Fruit fly (Drosophila melanogaster): Measurements from ENCODE around the gene rpr.

The rpr gene

dm6 chr3L:18398264-18398735 lies at the start of gene rpr (continued):
- peak; percentile 14 for TF ChIP-seq CG18262 (tag; optimal IDR thresholded peaks at IDR 0.05)
- TF ChIP-seq Oli (tag; optimal IDR thresholded peaks at IDR 0.05), result no peak
- peak; percentile 71 for TF ChIP-seq Deaf1 (tag; optimal IDR thresholded peaks at IDR 0.05)
- TF ChIP-seq CG1024 (GFP tag; IDR thresholded peaks at IDR 0.05), result no peak
- peak in 1 of 2 experiments; percentile 29 for TF ChIP-seq chif (GFP tag; optimal IDR thresholded peaks at IDR 0.05)
- peak; percentile 67; the same call in 2 of the 3 replicates for TF ChIP-seq Opbp (GFP tag; IDR thresholded peaks at IDR 0.05; ENCODE audit: partially characterized antibody)
- no peak for TF ChIP-seq Bgb (GFP tag; IDR thresholded peaks at IDR 0.05; ENCODE audit: partially characterized antibody)
- peak; percentile 14; the same call in 1 of the 2 replicates for TF ChIP-seq CG31441 (GFP tag; IDR thresholded peaks at IDR 0.05)
- TF ChIP-seq Dip3 (GFP tag; optimal IDR thresholded peaks at IDR 0.05), result no peak
- peak; percentile 39 for TF ChIP-seq HLHmδ (GFP tag; optimal IDR thresholded peaks at IDR 0.05)
- no peak for TF ChIP-seq nau (GFP tag; optimal IDR thresholded peaks at IDR 0.05)
- TF ChIP-seq stc (GFP tag; IDR thresholded peaks at IDR 0.05), result peak; percentile 55; the same call in 1 of the 2 replicates
- peak; percentile 80 for TF ChIP-seq nerfin-1 (tag; optimal IDR thresholded peaks at IDR 0.05)
- TF ChIP-seq onecut (GFP tag; IDR thresholded peaks at IDR 0.05), result peak; percentile 34; the same call in 1 of the 2 replicates
- TF ChIP-seq tx (GFP tag; optimal IDR thresholded peaks at IDR 0.05), result no peak
- no peak for TF ChIP-seq sima (GFP tag; optimal IDR thresholded peaks at IDR 0.05)
- TF ChIP-seq pb (GFP tag; optimal IDR thresholded peaks at IDR 0.05), result no peak
- TF ChIP-seq CG33557 (GFP tag; optimal IDR thresholded peaks at IDR 0.05), result peak; percentile 51
- TF ChIP-seq Atf-2 (GFP tag; optimal IDR thresholded peaks at IDR 0.05), result no peak
- no peak for TF ChIP-seq ind (GFP tag; optimal IDR thresholded peaks at IDR 0.05)
- TF ChIP-seq oc (tag; optimal IDR thresholded peaks at IDR 0.05), result peak; percentile 26
- TF ChIP-seq CG11398 (GFP tag; optimal IDR thresholded peaks at IDR 0.05), result peak; percentile 20
- TF ChIP-seq Fer3 (tag; optimal IDR thresholded peaks at IDR 0.05), result no peak
- TF ChIP-seq chm (GFP tag; IDR thresholded peaks at IDR 0.05), result peak; percentile 66
- TF ChIP-seq seq (GFP tag; IDR thresholded peaks at IDR 0.05), result peak; percentile 74
- no peak; the same call in 2 of the 3 replicates for TF ChIP-seq CG16813 (GFP tag; IDR thresholded peaks at IDR 0.05; ENCODE audit: partially characterized antibody)
- TF ChIP-seq CG31224 (GFP tag; IDR thresholded peaks at IDR 0.05), result 0 out of 2 replicates have a peak, but pooled peaks have one; percentile 20
- no peak for TF ChIP-seq CG10543 (GFP tag; optimal IDR thresholded peaks at IDR 0.05)
- TF ChIP-seq jumu (GFP tag; optimal IDR thresholded peaks at IDR 0.05), result no peak
- TF ChIP-seq CG10979 (tag; optimal IDR thresholded peaks at IDR 0.05), result peak; percentile 11
- TF ChIP-seq tll (GFP tag; optimal IDR thresholded peaks at IDR 0.05), result no peak
- no peak for TF ChIP-seq Hr51 (GFP tag; optimal IDR thresholded peaks at IDR 0.05)
- TF ChIP-seq CG10565 (GFP tag; optimal IDR thresholded peaks at IDR 0.05), result no peak
- TF ChIP-seq CG10462 (GFP tag; optimal IDR thresholded peaks at IDR 0.05), result no peak
- TF ChIP-seq CG13287 (GFP tag; IDR thresholded peaks at IDR 0.05; ENCODE audit: partially characterized antibody), result peak; percentile 66; the same call in 1 of the 2 replicates
- TF ChIP-seq wor (GFP tag; IDR thresholded peaks at IDR 0.05), result no peak
- no peak for TF ChIP-seq CG11723 (GFP tag; optimal IDR thresholded peaks at IDR 0.05)
- no peak for TF ChIP-seq ato (GFP tag; IDR thresholded peaks at IDR 0.05; ENCODE audit: partially characterized antibody)
- TF ChIP-seq CG11504 (tag; optimal IDR thresholded peaks at IDR 0.05), result peak; percentile 42
- peak; percentile 10 for TF ChIP-seq CG5180 (GFP tag; optimal IDR thresholded peaks at IDR 0.05)
- peak; percentile 17 for TF ChIP-seq lab (GFP tag; optimal IDR thresholded peaks at IDR 0.05)
- TF ChIP-seq CG15479 (GFP tag; optimal IDR thresholded peaks at IDR 0.05), result peak; percentile 67
- no peak for TF ChIP-seq CG16815 (GFP tag; optimal IDR thresholded peaks at IDR 0.05)
- peak; percentile 56; the same call in 2 of the 3 replicates for TF ChIP-seq CG34224 (GFP tag; IDR thresholded peaks at IDR 0.05; ENCODE audit: partially characterized antibody)
- peak; percentile 18 for TF ChIP-seq CG1233 (GFP tag; optimal IDR thresholded peaks at IDR 0.05)
- TF ChIP-seq Nf-YB (GFP tag; optimal IDR thresholded peaks at IDR 0.05), result peak; percentile 91
- no peak for TF ChIP-seq Neu2 (GFP tag; optimal IDR thresholded peaks at IDR 0.05; ENCODE audit: borderline replicate concordance)
- TF ChIP-seq klu (GFP tag; IDR thresholded peaks at IDR 0.05), result no peak

All from whole organism, embryonic.